Fruit fly (Drosophila melanogaster) whole organism, embryonic: ENCODE measurements around the gene CG6149.
A peak's percentile ranks its signal among the peaks of the same experiment; 100 is the strongest.

Experiments used
- ATbp ChIP-seq: fragments of 200-800 bp; sonication (Bioruptor generic); optimal IDR thresholded peaks from 2 replicates; lab custom pipeline; 2017; ENCODE audit warnings: missing biosample characterization, mild to moderate bottlenecking, missing genetic modification characterization, missing genetic modification reagents
- Aef1 ChIP-seq: fragments of 200-800 bp; sonication (Bioruptor generic); IDR thresholded peaks from 3 replicates; pipeline ENCODE4 v1.3.6; 2022; ENCODE audit warnings: missing biosample characterization, missing genetic modification characterization
- B-H2 ChIP-seq: fragments of 200-800 bp; sonication (Bioruptor generic); optimal IDR thresholded peaks from 2 replicates; lab custom pipeline; 2018; ENCODE audit warnings: missing biosample characterization, mild to moderate bottlenecking, missing genetic modification characterization
- BEAF-32 ChIP-seq: fragments of 200-800 bp; sonication (Bioruptor generic); optimal IDR thresholded peaks from 3 replicates; lab custom pipeline; 2017; ENCODE audit warnings: missing biosample characterization, missing genetic modification characterization, mild to moderate bottlenecking, moderate library complexity, missing genetic modification reagents
- CG10274 ChIP-seq: fragments of 200-800 bp; sonication (Bioruptor generic); optimal IDR thresholded peaks from 3 replicates; lab custom pipeline; 2017; ENCODE audit warnings: missing biosample characterization, mild to moderate bottlenecking, missing genetic modification characterization
- CG10366 ChIP-seq: fragments of 200-800 bp; sonication (Bioruptor generic); IDR thresholded peaks from 2 replicates; pipeline ENCODE4 v1.3.6; 2022; ENCODE audit warnings: missing biosample characterization, missing genetic modification characterization
- CG11456 ChIP-seq: fragments of 200-800 bp; sonication (Bioruptor generic); IDR thresholded peaks from 3 replicates; pipeline ENCODE4 v1.3.6; 2022; ENCODE audit warnings: missing biosample characterization, missing genetic modification characterization
- CG12236 ChIP-seq: fragments of 200-800 bp; sonication (Bioruptor generic); optimal IDR thresholded peaks from 2 replicates; lab custom pipeline; 2016; ENCODE audit warnings: missing biosample characterization, missing genetic modification characterization
- CG13894 ChIP-seq: fragments of 200-800 bp; sonication (Bioruptor generic); optimal IDR thresholded peaks from 3 replicates; lab custom pipeline; 2018; ENCODE audit warnings: missing biosample characterization, mild to moderate bottlenecking, missing genetic modification characterization, moderate library complexity
- CG14441 ChIP-seq: fragments of 200-800 bp; sonication (Bioruptor generic); IDR thresholded peaks from 2 replicates; pipeline ENCODE4 v1.3.6; 2022; ENCODE audit warnings: missing biosample characterization, missing genetic modification characterization
- CG1603 ChIP-seq: fragments of 200-800 bp; sonication (Bioruptor generic); optimal IDR thresholded peaks from 2 replicates; lab custom pipeline; 2019; ENCODE audit warnings: missing biosample characterization, mild to moderate bottlenecking, missing genetic modification characterization, moderate library complexity
- CG17186 ChIP-seq: fragments of 200-800 bp; sonication (Bioruptor generic); optimal IDR thresholded peaks from 3 replicates; lab custom pipeline; 2017; ENCODE audit warnings: missing biosample characterization, missing genetic modification reagents, missing genetic modification characterization
- CG3065 ChIP-seq: fragments of 200-800 bp; sonication (Bioruptor generic); optimal IDR thresholded peaks from 2 replicates; lab custom pipeline; 2016; ENCODE audit warnings: missing biosample characterization, missing genetic modification characterization
- CG3281 ChIP-seq: fragments of 200-800 bp; sonication (Bioruptor generic); optimal IDR thresholded peaks from 3 replicates; lab custom pipeline; 2017; ENCODE audit warnings: missing biosample characterization, mild to moderate bottlenecking, missing genetic modification characterization
- CG42726 ChIP-seq: fragments of 200-800 bp; sonication (Bioruptor generic); IDR thresholded peaks from 2 replicates; pipeline ENCODE4 v1.3.6; 2022; ENCODE audit warnings: missing biosample characterization, missing genetic modification characterization; ENCODE audit not compliant: partially characterized antibody
- CG4707 ChIP-seq: fragments of 200-800 bp; sonication (Bioruptor generic); optimal IDR thresholded peaks from 2 replicates; lab custom pipeline; 2018; ENCODE audit warnings: missing biosample characterization, mild to moderate bottlenecking, missing genetic modification characterization, moderate library complexity
- CG6791 ChIP-seq: fragments of 200-800 bp; sonication (Bioruptor generic); IDR thresholded peaks from 3 replicates; pipeline ENCODE4 v1.3.6; 2022; ENCODE audit warnings: missing biosample characterization, missing genetic modification characterization; ENCODE audit not compliant: partially characterized antibody
- CG7372 ChIP-seq: fragments of 200-800 bp; sonication (Bioruptor generic); IDR thresholded peaks from 2 replicates; pipeline ENCODE4 v1.3.6; 2022; ENCODE audit warnings: missing biosample characterization, missing genetic modification characterization
- CG7987 ChIP-seq: fragments of 200-800 bp; sonication (Bioruptor generic); optimal IDR thresholded peaks from 2 replicates; lab custom pipeline; 2018; ENCODE audit warnings: missing biosample characterization, mild to moderate bottlenecking, missing genetic modification characterization, moderate library complexity
- CG8359 ChIP-seq: fragments of 200-800 bp; sonication (Bioruptor generic); optimal IDR thresholded peaks from 2 replicates; lab custom pipeline; 2017; ENCODE audit warnings: missing biosample characterization, mild to moderate bottlenecking, missing genetic modification characterization, borderline replicate concordance
- CG9609 ChIP-seq: fragments of 200-800 bp; sonication (Bioruptor generic); optimal IDR thresholded peaks from 3 replicates; lab custom pipeline; 2016; ENCODE audit warnings: missing biosample characterization, missing genetic modification characterization
- Dp ChIP-seq: fragments of 200-800 bp; sonication (Bioruptor generic); optimal IDR thresholded peaks from 2 replicates; lab custom pipeline; 2018; ENCODE audit warnings: missing biosample characterization, mild to moderate bottlenecking, missing genetic modification characterization, moderate library complexity
- Eip74EF ChIP-seq, 2 experiments: fragments of 200-800 bp in 1 of 2; fragments of >200 bp in 1 of 2; sonication (Bioruptor generic) in 1 of 2; optimal IDR thresholded peaks; 2 replicates each; lab custom pipeline; 2017 to 2019; ENCODE audit warnings: missing biosample characterization in 2 of 2, missing genetic modification characterization in 2 of 2, mild to moderate bottlenecking in 1 of 2, moderate library complexity in 1 of 2
- Lhr ChIP-seq: fragments of 200-800 bp; sonication (Bioruptor generic); optimal IDR thresholded peaks from 3 replicates; lab custom pipeline; 2017; ENCODE audit warnings: mild to moderate bottlenecking, missing biosample characterization, missing genetic modification reagents, missing genetic modification characterization
- MESR4 ChIP-seq: fragments of 200-800 bp; sonication (Bioruptor generic); optimal IDR thresholded peaks from 2 replicates; lab custom pipeline; 2018; ENCODE audit warnings: missing biosample characterization, mild to moderate bottlenecking, missing genetic modification characterization, moderate library complexity
- Max ChIP-seq: fragments of 200-800 bp; sonication (Bioruptor generic); optimal IDR thresholded peaks from 2 replicates; lab custom pipeline; 2016; ENCODE audit warnings: missing biosample characterization, mild to moderate bottlenecking, missing genetic modification characterization
- Myb ChIP-seq: fragments of 200-800 bp; sonication (Bioruptor generic); optimal IDR thresholded peaks from 2 replicates; lab custom pipeline; 2016; ENCODE audit warnings: missing biosample characterization, missing genetic modification characterization
- PHDP ChIP-seq: fragments of 200-800 bp; sonication (Bioruptor generic); optimal IDR thresholded peaks from 3 replicates; lab custom pipeline; 2018; ENCODE audit warnings: missing biosample characterization, mild to moderate bottlenecking, missing genetic modification characterization, moderate library complexity
- Tbp ChIP-seq: fragments of >200 bp; optimal IDR thresholded peaks from 2 replicates; lab custom pipeline; 2018; ENCODE audit warnings: missing biosample characterization, missing genetic modification characterization
- ab ChIP-seq: fragments of 200-800 bp; sonication (Bioruptor generic); optimal IDR thresholded peaks from 2 replicates; lab custom pipeline; 2016; ENCODE audit warnings: missing biosample characterization, missing genetic modification characterization
- ase ChIP-seq: fragments of 200-800 bp; sonication (Bioruptor generic); IDR thresholded peaks from 3 replicates; pipeline ENCODE4 v1.3.6; 2022; ENCODE audit warnings: missing biosample characterization, missing genetic modification characterization
- cad ChIP-seq: fragments of >200 bp; optimal IDR thresholded peaks from 2 replicates; lab custom pipeline; 2017; ENCODE audit warnings: missing biosample characterization, missing genetic modification characterization
- cg ChIP-seq: fragments of 200-800 bp; sonication (Bioruptor generic); optimal IDR thresholded peaks from 3 replicates; lab custom pipeline; 2019; ENCODE audit warnings: missing biosample characterization, mild to moderate bottlenecking, missing genetic modification characterization, moderate library complexity
- en ChIP-seq: fragments of 200-800 bp; sonication (Bioruptor generic); optimal IDR thresholded peaks from 2 replicates; lab custom pipeline; 2016; ENCODE audit warnings: missing biosample characterization, missing genetic modification characterization
- grn ChIP-seq: fragments of 200-800 bp; sonication (Bioruptor generic); optimal IDR thresholded peaks from 3 replicates; lab custom pipeline; 2017; ENCODE audit warnings: missing biosample characterization, missing genetic modification characterization
- hth ChIP-seq: fragments of >200 bp; optimal IDR thresholded peaks from 2 replicates; lab custom pipeline; 2017; ENCODE audit warnings: inconsistent platforms
- nerfin-1 ChIP-seq: fragments of 200-800 bp; sonication (Bioruptor generic); optimal IDR thresholded peaks from 3 replicates; lab custom pipeline; 2019; ENCODE audit warnings: missing biosample characterization, mild to moderate bottlenecking, missing genetic modification characterization, moderate library complexity
- org-1 ChIP-seq: fragments of 200-800 bp; sonication (Bioruptor generic); optimal IDR thresholded peaks from 2 replicates; lab custom pipeline; 2017; ENCODE audit warnings: missing biosample characterization, missing genetic modification characterization
- prd ChIP-seq, 3 experiments: fragments of >200 bp in 2 of 3; fragments of 200-800 bp in 1 of 3; sonication (Bioruptor generic) in 1 of 3; optimal IDR thresholded peaks in 2 of 3; IDR thresholded peaks in 1 of 3; 2 replicates in 2 of 3; 3 replicates in 1 of 3; pipeline versions ENCODE4 v1.3.6 to Lab custom; 2017 to 2022; ENCODE audit warnings: missing biosample characterization in 1 of 3, missing genetic modification characterization in 1 of 3
- row ChIP-seq: fragments of 200-800 bp; sonication (Bioruptor generic); IDR thresholded peaks from 3 replicates; pipeline ENCODE4 v1.3.6; 2022; ENCODE audit warnings: missing biosample characterization, missing genetic modification characterization
- sc ChIP-seq, 3 experiments: fragments of >200 bp in 2 of 3; fragments of 200-800 bp in 1 of 3; sonication (Bioruptor generic) in 1 of 3; optimal IDR thresholded peaks; 2 replicates in 2 of 3; 3 replicates in 1 of 3; lab custom pipeline; 2017; ENCODE audit warnings: mild to moderate bottlenecking in 1 of 3, missing biosample characterization in 1 of 3, missing genetic modification characterization in 1 of 3, missing genetic modification reagents in 1 of 3
- shn ChIP-seq: fragments of 200-800 bp; sonication (Bioruptor generic); optimal IDR thresholded peaks from 3 replicates; lab custom pipeline; 2016; ENCODE audit warnings: missing biosample characterization, missing genetic modification characterization
- sisA ChIP-seq: fragments of 200-800 bp; sonication (Bioruptor generic); IDR thresholded peaks from 2 replicates; pipeline ENCODE4 v1.3.6; 2022; ENCODE audit warnings: missing biosample characterization, missing genetic modification characterization
- stc ChIP-seq: fragments of 200-800 bp; sonication (Bioruptor generic); IDR thresholded peaks from 2 replicates; pipeline ENCODE4 v1.3.6; 2022; ENCODE audit warnings: missing biosample characterization, missing genetic modification characterization
- twi ChIP-seq: fragments of 200-800 bp; optimal IDR thresholded peaks from 2 replicates; lab custom pipeline; 2019; ENCODE audit warnings: missing biosample characterization, mild to moderate bottlenecking, missing genetic modification characterization, moderate library complexity
- unpg ChIP-seq: fragments of 200-800 bp; sonication (Bioruptor generic); optimal IDR thresholded peaks from 3 replicates; lab custom pipeline; 2018; ENCODE audit warnings: missing biosample characterization, mild to moderate bottlenecking, missing genetic modification characterization, moderate library complexity
- usp ChIP-seq: fragments of >200 bp; optimal IDR thresholded peaks from 2 replicates; lab custom pipeline; 2017; ENCODE audit warnings: missing biosample characterization, missing genetic modification characterization
- zen2 ChIP-seq: fragments of 200-800 bp; sonication (Bioruptor generic); IDR thresholded peaks from 3 replicates; pipeline ENCODE4 v1.3.6; 2022; ENCODE audit warnings: missing biosample characterization, missing genetic modification characterization; ENCODE audit not compliant: partially characterized antibody

The CG6149 gene

dm6 chr3L:11416495-11417272, 18.6 kb downstream of the CG6149 start (continued):
- TF ChIP-seq sc (optimal IDR thresholded peaks at IDR 0.05; lab: Kevin White, UChicago): no peak
- peak; percentile 75 for TF ChIP-seq sc (GFP tag; optimal IDR thresholded peaks at IDR 0.05; lab: Kevin White, UChicago)
- TF ChIP-seq BEAF-32 (GFP tag; lab: Kevin White, UChicago): no peak
- no peak for TF ChIP-seq MESR4
- no peak for TF ChIP-seq Tbp (GFP tag; lab: Kevin White, UChicago)
- TF ChIP-seq CG3065 (GFP tag; lab: Kevin White, UChicago): peak; percentile 49
- TF ChIP-seq cad (GFP tag; lab: Kevin White, UChicago): no peak
- peak in 1 of 2 experiments; percentile 48 for TF ChIP-seq Eip74EF (GFP tag; optimal IDR thresholded peaks at IDR 0.05; lab: Kevin White, UChicago)
- peak; percentile 97 for TF ChIP-seq sisA
- TF ChIP-seq CG9609 (GFP tag; lab: Kevin White, UChicago): peak; percentile 85
- no peak for TF ChIP-seq CG3281
- TF ChIP-seq grn (GFP tag; lab: Kevin White, UChicago): peak; percentile 57
- peak; percentile 91 for TF ChIP-seq ase
- TF ChIP-seq cg (GFP tag; lab: Kevin White, UChicago): no peak
- TF ChIP-seq row (GFP tag; lab: Robert Waterston, UW): peak; percentile 73
- peak; percentile 82 for TF ChIP-seq en (GFP tag; lab: Kevin White, UChicago)
- TF ChIP-seq CG6791 (GFP tag; lab: Robert Waterston, UW): no peak
- TF ChIP-seq Lhr: peak; percentile 76
- peak; percentile 87 for TF ChIP-seq CG7372
- TF ChIP-seq org-1 (GFP tag; lab: Kevin White, UChicago): peak; percentile 79
- TF ChIP-seq CG13894 (tag; lab: Kevin White, UChicago): no peak
- peak; percentile 92 for TF ChIP-seq CG11456 (GFP tag; lab: Robert Waterston, UW)
- TF ChIP-seq prd (optimal IDR thresholded peaks at IDR 0.05; lab: Kevin White, UChicago): no peak
- TF ChIP-seq prd (GFP tag; IDR thresholded peaks at IDR 0.05; lab: Robert Waterston, UW): peak; percentile 94
- peak; percentile 87 for TF ChIP-seq ATbp (GFP tag; lab: Kevin White, UChicago)
- peak; percentile 94 for TF ChIP-seq stc (GFP tag; lab: Robert Waterston, UW)
- TF ChIP-seq nerfin-1: peak; percentile 71
- peak; percentile 59 for TF ChIP-seq Max (GFP tag; lab: Kevin White, UChicago)
- TF ChIP-seq CG42726 (GFP tag; lab: Robert Waterston, UW): no peak
- TF ChIP-seq CG10274 (GFP tag; lab: Kevin White, UChicago): peak; percentile 43
- TF ChIP-seq Dp: no peak
- no peak for TF ChIP-seq ab (GFP tag; lab: Kevin White, UChicago)
- TF ChIP-seq twi (tag; lab: Kevin White, UChicago): no peak
- peak; percentile 68 for TF ChIP-seq shn (GFP tag; lab: Kevin White, UChicago)
- peak; percentile 84 for TF ChIP-seq CG17186 (GFP tag; lab: Kevin White, UChicago)
- TF ChIP-seq B-H2: no peak
- TF ChIP-seq CG4707: peak; percentile 9
- peak; percentile 69 for TF ChIP-seq CG8359 (GFP tag; lab: Kevin White, UChicago)
- TF ChIP-seq zen2 (GFP tag; lab: Robert Waterston, UW): no peak
- TF ChIP-seq Aef1: peak; percentile 86
- TF ChIP-seq CG14441: peak; percentile 89
- peak; percentile 96 for TF ChIP-seq CG1603
- TF ChIP-seq usp (GFP tag; lab: Kevin White, UChicago): no peak
- TF ChIP-seq CG7987: no peak
- TF ChIP-seq Myb (GFP tag; lab: Kevin White, UChicago): peak; percentile 54
- TF ChIP-seq PHDP (tag; lab: Kevin White, UChicago): peak; percentile 72
- TF ChIP-seq CG12236 (GFP tag; lab: Kevin White, UChicago): peak; percentile 63
- TF ChIP-seq unpg (GFP tag; lab: Kevin White, UChicago): peak; percentile 90
- no peak for TF ChIP-seq hth (lab: Kevin White, UChicago)
- peak; percentile 93 for TF ChIP-seq CG10366 (GFP tag; lab: Robert Waterston, UW)
